Worm (Caenorhabditis elegans): Measurements from ENCODE around the gene F10D7.10.

DNA sequence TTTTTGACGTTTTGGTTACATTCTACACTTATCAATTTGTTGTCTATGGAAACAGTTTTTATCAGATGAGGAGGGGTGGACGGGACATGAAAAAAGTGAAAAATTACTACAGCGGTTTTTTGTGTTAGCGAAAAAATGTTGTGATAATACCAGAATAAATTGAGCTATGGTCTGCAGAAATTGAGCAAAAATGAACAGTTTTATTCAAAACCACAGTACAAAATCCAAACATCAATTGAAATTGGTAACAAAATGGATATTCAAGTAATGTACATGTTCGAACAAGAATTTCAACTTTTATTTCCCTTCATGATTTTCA, 45.0 kb upstream of the F10D7.10 start:
- no peak for TF ChIP-seq klf-2 (GFP tag; conservative IDR thresholded peaks at IDR 0.05)
- TF ChIP-seq med-1 (GFP tag; optimal IDR thresholded peaks at IDR 0.05; ENCODE audit: insufficient read depth), result no peak
- no peak for TF ChIP-seq ztf-23 (GFP tag; IDR thresholded peaks at IDR 0.05)
- no peak for TF ChIP-seq flt-1 (GFP tag; IDR thresholded peaks at IDR 0.05)
- TF ChIP-seq ref-1 (GFP tag; conservative IDR thresholded peaks at IDR 0.05), result no peak
- no peak for TF ChIP-seq ztf-29 (GFP tag; IDR thresholded peaks at IDR 0.05)
- no peak for TF ChIP-seq T22C8.4 (GFP tag; IDR thresholded peaks at IDR 0.05)

All from whole organism, midembryonic.